Worm (Caenorhabditis elegans) whole organism, L2 larva: ENCODE results near the gene col-40.
"Not testable (repeated sequence)": the region's sequence is repeated elsewhere in the genome, so short reads cannot be mapped to it uniquely, and the experiment has no call there.

Experiments
- C34F6.9 ChIP-seq: fragments of 150-350 bp; optimal IDR thresholded peaks from 2 replicates; lab custom pipeline; 2014; ENCODE audit warnings: missing biosample characterization, missing genetic modification characterization
- F13H6.1 ChIP-seq: sonication (generic microtip); optimal IDR thresholded peaks from 2 replicates; lab custom pipeline; 2016; ENCODE audit warnings: missing genetic modification characterization, missing compliant biosample characterization
- Y55F3AM.14 ChIP-seq: fragments of 200-800 bp; sonication (Bioruptor generic); optimal IDR thresholded peaks from 2 replicates; lab custom pipeline; 2018; ENCODE audit warnings: mild to moderate bottlenecking, missing genetic modification characterization, missing compliant biosample characterization
- alr-1 ChIP-seq: fragments of 150-350 bp; optimal IDR thresholded peaks from 2 replicates; lab custom pipeline; 2014; ENCODE audit warnings: missing biosample characterization, missing genetic modification characterization
- aly-2 ChIP-seq: fragments of 150-350 bp; optimal IDR thresholded peaks from 2 replicates; lab custom pipeline; 2014; ENCODE audit warnings: missing biosample characterization, missing genetic modification characterization
- ceh-16 ChIP-seq: fragments of 150-350 bp; optimal IDR thresholded peaks from 2 replicates; lab custom pipeline; 2014; ENCODE audit warnings: missing biosample characterization, missing genetic modification characterization
- crh-2 ChIP-seq: sonication (generic microtip); optimal IDR thresholded peaks from 2 replicates; lab custom pipeline; 2017; ENCODE audit warnings: missing biosample characterization, missing genetic modification characterization
- dmd-4 ChIP-seq: sonication (generic microtip); optimal IDR thresholded peaks from 2 replicates; lab custom pipeline; 2017; ENCODE audit warnings: missing biosample characterization, missing genetic modification characterization
- egl-27 ChIP-seq: sonication (generic microtip); optimal IDR thresholded peaks from 3 replicates; lab custom pipeline; 2017; ENCODE audit warnings: missing biosample characterization, missing genetic modification reagents, missing genetic modification characterization
- elt-1 ChIP-seq: fragments of 150-350 bp; optimal IDR thresholded peaks from 2 replicates; lab custom pipeline; 2014; ENCODE audit warnings: missing biosample characterization, missing genetic modification characterization
- fos-1 ChIP-seq: fragments of 150-350 bp; optimal IDR thresholded peaks from 2 replicates; lab custom pipeline; 2014; ENCODE audit warnings: missing biosample characterization, missing genetic modification characterization
- gmeb-1 ChIP-seq: fragments of 150-350 bp; optimal IDR thresholded peaks from 2 replicates; lab custom pipeline; 2014; ENCODE audit warnings: missing biosample characterization, missing genetic modification characterization
- lin-11 ChIP-seq: fragments of 150-350 bp; sonication (generic microtip); optimal IDR thresholded peaks from 2 replicates; lab custom pipeline; 2014; ENCODE audit warnings: missing biosample characterization, missing genetic modification characterization, inconsistent platforms, mixed read lengths
- lin-13 ChIP-seq: fragments of 150-350 bp; optimal IDR thresholded peaks from 2 replicates; lab custom pipeline; 2014; ENCODE audit warnings: missing biosample characterization, missing genetic modification reagents, missing genetic modification characterization
- lsy-2 ChIP-seq, 2 experiments: fragments of 150-350 bp in 1 of 2; sonication (generic microtip) in 1 of 2; optimal IDR thresholded peaks; 2 replicates each; lab custom pipeline; 2014 to 2017; ENCODE audit warnings: missing biosample characterization in 2 of 2, missing genetic modification characterization in 2 of 2
- mbf-1 ChIP-seq: sonication (generic microtip); optimal IDR thresholded peaks from 2 replicates; lab custom pipeline; 2017; ENCODE audit warnings: missing biosample characterization, missing genetic modification characterization
- mdl-1 ChIP-seq, 2 experiments: fragments of 150-350 bp in 1 of 2; sonication (generic microtip) in 1 of 2; optimal IDR thresholded peaks; 2 replicates each; lab custom pipeline; 2017; ENCODE audit warnings: missing biosample characterization in 2 of 2, missing genetic modification characterization in 2 of 2
- nhr-10 ChIP-seq: sonication (generic microtip); optimal IDR thresholded peaks from 2 replicates; lab custom pipeline; 2017; ENCODE audit warnings: missing biosample characterization, missing genetic modification characterization
- nhr-11 ChIP-seq: fragments of 150-350 bp; optimal IDR thresholded peaks from 2 replicates; lab custom pipeline; 2014; ENCODE audit warnings: missing biosample characterization, missing genetic modification characterization
- nhr-12 ChIP-seq: fragments of 150-350 bp; optimal IDR thresholded peaks from 2 replicates; lab custom pipeline; 2014; ENCODE audit warnings: missing biosample characterization, missing genetic modification characterization
- nhr-129 ChIP-seq: fragments of 150-350 bp; optimal IDR thresholded peaks from 2 replicates; lab custom pipeline; 2014; ENCODE audit warnings: missing biosample characterization, missing genetic modification characterization
- nhr-21 ChIP-seq: fragments of 150-350 bp; optimal IDR thresholded peaks from 2 replicates; lab custom pipeline; 2014; ENCODE audit warnings: missing biosample characterization, missing genetic modification characterization
- peb-1 ChIP-seq: fragments of 150-350 bp; optimal IDR thresholded peaks from 2 replicates; lab custom pipeline; 2014; ENCODE audit warnings: missing biosample characterization, missing genetic modification characterization
- sem-4 ChIP-seq: fragments of 150-350 bp; optimal IDR thresholded peaks from 2 replicates; lab custom pipeline; 2014; ENCODE audit warnings: missing biosample characterization, missing genetic modification reagents, missing genetic modification characterization
- skn-1 ChIP-seq: sonication (generic microtip); optimal IDR thresholded peaks from 2 replicates; lab custom pipeline; 2017; ENCODE audit warnings: missing biosample characterization, missing genetic modification characterization
- sma-3 ChIP-seq: sonication (generic microtip); optimal IDR thresholded peaks from 2 replicates; lab custom pipeline; 2016; ENCODE audit warnings: missing genetic modification reagents, missing genetic modification characterization, missing compliant biosample characterization
- sma-9 ChIP-seq, 2 experiments: fragments of 150-350 bp in 1 of 2; sonication (generic microtip) in 1 of 2; optimal IDR thresholded peaks; 2 replicates each; lab custom pipeline; 2014 to 2016; ENCODE audit warnings: missing genetic modification characterization in 2 of 2, mild to moderate bottlenecking in 1 of 2, missing biosample characterization in 1 of 2, missing compliant biosample characterization in 1 of 2, missing genetic modification reagents in 1 of 2, moderate library complexity in 1 of 2
- snpc-4 ChIP-seq: fragments of 150-350 bp; optimal IDR thresholded peaks from 2 replicates; lab custom pipeline; 2014; ENCODE audit warnings: missing biosample characterization, missing genetic modification characterization
- unc-39 ChIP-seq: fragments of 150-350 bp; optimal IDR thresholded peaks from 2 replicates; lab custom pipeline; 2014; ENCODE audit warnings: missing biosample characterization, missing genetic modification characterization
- unc-55 ChIP-seq: fragments of 150-350 bp; sonication (generic microtip); optimal IDR thresholded peaks from 3 replicates; lab custom pipeline; 2014; ENCODE audit warnings: missing biosample characterization, missing genetic modification reagents, missing genetic modification characterization
- unc-62 ChIP-seq: fragments of 150-350 bp; optimal IDR thresholded peaks from 2 replicates; lab custom pipeline; 2014; ENCODE audit warnings: missing biosample characterization, missing genetic modification reagents, missing genetic modification characterization
- ztf-1 ChIP-seq: fragments of 200-800 bp; sonication (Bioruptor generic); conservative IDR thresholded peaks from 2 replicates; pipeline ENCODE4 v1.3.6; 2022; ENCODE audit warnings: missing genetic modification characterization, missing compliant biosample characterization

col-40 gene

DNA sequence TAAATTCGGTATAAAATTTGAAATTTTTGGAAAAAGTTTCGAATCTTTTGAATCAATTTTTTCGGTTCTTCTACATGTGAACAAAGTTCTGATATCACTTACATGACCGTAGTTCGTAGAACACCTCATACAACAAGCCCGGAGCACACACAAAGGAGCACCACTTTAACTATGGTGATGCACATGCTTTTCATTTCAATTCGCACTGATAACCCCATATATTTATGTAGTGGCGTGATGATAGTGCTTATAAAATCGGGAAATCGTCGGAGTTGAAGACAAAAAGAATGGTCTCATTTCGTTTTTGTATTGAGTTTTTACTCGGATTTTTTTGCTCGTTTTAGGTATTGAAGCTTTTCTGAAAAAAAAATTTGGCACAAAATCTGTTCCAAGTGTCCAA, 33.9 kb upstream of the col-40 start, which contains the start of gene W09B6.4:
Gene W09B6.4 (minus strand): TSS at position 151 of the 400 bp plus-strand sequence.
- TF ChIP-seq mdl-1 (tag; optimal IDR thresholded peaks at IDR 0.05; lab: Kevin White, UChicago) (peak in 1 of 2 experiments; percentile 1), lin-13 (GFP tag; lab: Kevin White, UChicago) (no peak), nhr-12 (no peak), nhr-21 (tag; lab: Kevin White, UChicago) (no peak), nhr-10 (tag; lab: Kevin White, UChicago) (no peak), lin-11 (tag; lab: Kevin White, UChicago) (no peak), skn-1 (tag; lab: Kevin White, UChicago) (peak; percentile 29), sma-9 (GFP tag; optimal IDR thresholded peaks at IDR 0.05; lab: Kevin White, UChicago) (no peak), sma-9 (tag; optimal IDR thresholded peaks at IDR 0.05; lab: Kevin White, UChicago) (no peak), unc-39 (tag; lab: Kevin White, UChicago) (no peak), nhr-129 (tag; lab: Kevin White, UChicago) (no peak), fos-1 (tag; lab: Kevin White, UChicago) (peak; percentile 18)

ce11 chrII:1138618-1139017, 31.9 kb upstream of the col-40 start:
- TF ChIP-seq crh-2 (peak; percentile 4), elt-1 (tag; lab: Kevin White, UChicago) (no peak), fos-1 (tag; lab: Kevin White, UChicago) (peak; percentile 60), C34F6.9 (tag; lab: Kevin White, UChicago) (no peak), sma-9 (GFP tag; optimal IDR thresholded peaks at IDR 0.05; lab: Kevin White, UChicago) (peak; percentile 42), sma-9 (tag; optimal IDR thresholded peaks at IDR 0.05; lab: Kevin White, UChicago) (no peak)

DNA sequence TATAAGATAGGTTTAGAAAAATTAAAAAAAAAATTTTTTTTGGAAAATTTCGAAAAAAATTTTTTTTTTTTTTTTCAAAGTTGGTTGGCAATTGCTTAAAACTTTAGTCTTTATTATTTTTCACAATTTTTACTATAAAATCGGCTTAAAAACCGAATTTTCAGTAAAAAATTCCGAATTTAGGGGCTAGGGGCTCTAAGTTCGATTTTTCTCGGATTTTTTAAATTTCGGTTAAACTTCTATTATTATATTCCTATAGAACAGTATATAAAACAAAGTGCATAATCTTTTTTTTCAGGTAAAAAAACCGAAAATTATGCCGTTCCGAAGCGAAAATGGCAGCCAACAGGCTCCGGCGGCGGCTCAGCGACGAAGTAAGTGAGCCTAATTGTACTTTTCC, 29.7 kb upstream of the col-40 start, which contains the start of gene pod-2:
Gene pod-2 (plus strand): TSS at position 301 of the 400 bp plus-strand sequence.
- TF ChIP-seq aly-2, result no peak
- no peak for TF ChIP-seq Y55F3AM.14
- TF ChIP-seq fos-1 (tag; lab: Kevin White, UChicago), result no peak
- TF ChIP-seq snpc-4 (tag; lab: Kevin White, UChicago), result no peak
- TF ChIP-seq nhr-11 (tag; lab: Kevin White, UChicago), result no peak

DNA sequence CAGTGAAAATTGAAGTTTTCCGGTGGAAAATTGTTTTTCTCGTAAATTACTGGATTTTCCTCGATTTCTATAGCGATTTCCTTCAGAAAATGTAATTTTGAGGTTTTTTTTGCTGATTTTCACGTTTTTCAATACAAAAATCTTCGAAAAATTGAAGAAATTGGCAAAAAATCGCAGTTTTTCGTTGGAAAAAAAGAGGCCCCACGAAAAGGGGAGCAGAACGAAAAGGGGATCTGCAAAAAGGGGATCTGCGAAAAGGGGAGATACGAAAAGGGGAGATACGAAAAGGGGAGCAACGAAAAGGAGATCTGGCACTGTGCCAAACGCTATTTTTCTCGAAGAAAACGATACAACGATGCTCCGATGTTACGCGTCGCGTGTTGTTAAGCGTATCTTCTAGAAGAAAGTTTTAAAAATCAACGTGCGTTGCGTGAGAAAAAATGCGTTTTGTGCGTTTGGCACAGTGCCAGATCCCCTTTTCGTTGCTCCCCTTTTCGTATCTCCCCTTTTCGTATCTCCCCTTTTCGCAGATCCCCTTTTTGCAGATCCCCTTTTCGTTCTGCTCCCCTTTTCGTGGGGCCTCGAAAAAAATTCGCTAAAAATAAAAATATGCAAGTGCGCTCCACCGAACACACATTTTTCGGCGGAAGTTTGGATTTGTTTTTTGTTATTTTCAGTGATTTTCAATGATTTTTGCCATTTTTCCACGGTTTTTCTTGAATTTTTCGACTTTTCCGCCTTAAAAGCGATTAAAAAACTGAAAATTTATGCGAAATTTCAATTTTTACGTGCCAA, 27.7 kb upstream of the col-40 start:
- TF ChIP-seq nhr-21 (tag; lab: Kevin White, UChicago) (peak; percentile 23), C34F6.9 (tag; lab: Kevin White, UChicago) (peak; percentile 20), sma-3 (GFP tag; lab: Kevin White, UChicago) (peak; percentile 74), nhr-129 (tag; lab: Kevin White, UChicago) (peak; percentile 0), lsy-2 (tag; optimal IDR thresholded peaks at IDR 0.05; lab: Kevin White, UChicago) (peak in 1 of 2 experiments; percentile 21), F13H6.1 (tag; lab: Kevin White, UChicago) (peak; percentile 60), lin-13 (GFP tag; lab: Kevin White, UChicago) (peak; percentile 38), unc-55 (peak; percentile 53), gmeb-1 (tag; lab: Kevin White, UChicago) (peak; percentile 71), sma-9 (GFP tag; optimal IDR thresholded peaks at IDR 0.05; lab: Kevin White, UChicago) (peak; percentile 20)
- TF ChIP-seq sma-9 (tag; optimal IDR thresholded peaks at IDR 0.05; lab: Kevin White, UChicago), result not testable (repeated sequence)

DNA sequence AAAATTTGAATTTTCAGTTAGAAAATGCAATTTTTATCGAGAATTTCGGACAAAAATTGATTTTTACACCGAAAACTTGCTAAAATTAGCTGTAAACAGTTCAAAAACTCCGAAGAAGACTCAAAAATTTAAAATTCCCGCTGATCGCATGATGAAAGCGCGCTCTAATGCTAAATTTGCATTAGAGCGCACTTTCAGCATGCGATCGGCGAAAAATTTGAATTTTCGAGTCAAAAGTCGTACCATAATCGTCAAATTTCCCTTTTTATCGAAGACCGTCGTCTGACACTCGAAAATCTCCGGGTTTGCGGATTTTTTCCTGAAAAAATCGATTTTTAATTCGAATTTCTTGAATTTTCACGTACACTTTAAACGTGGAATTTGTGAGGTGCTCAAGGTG, 26.5 kb upstream of the col-40 start:
- TF ChIP-seq peb-1 (tag; lab: Kevin White, UChicago), result no peak
- TF ChIP-seq sem-4 (tag; lab: Kevin White, UChicago), result no peak
- TF ChIP-seq mbf-1 (tag; lab: Kevin White, UChicago), result no peak
- TF ChIP-seq unc-62 (GFP tag; lab: Kevin White, UChicago), result no peak
- no peak for TF ChIP-seq dmd-4
- TF ChIP-seq nhr-129 (tag; lab: Kevin White, UChicago), result no peak

ce11 chrII:1132750-1133149, 26.0 kb upstream of the col-40 start:
- TF ChIP-seq gmeb-1 (tag; lab: Kevin White, UChicago) (no peak), ceh-16 (tag; lab: Kevin White, UChicago) (no peak), lsy-2 (tag; optimal IDR thresholded peaks at IDR 0.05; lab: Kevin White, UChicago) (no peak), alr-1 (tag; lab: Kevin White, UChicago) (no peak), dmd-4 (no peak), ztf-1 (GFP tag; lab: Robert Waterston, UW) (no peak), fos-1 (tag; lab: Kevin White, UChicago) (no peak), egl-27 (tag; lab: Kevin White, UChicago) (no peak), mbf-1 (tag; lab: Kevin White, UChicago) (no peak), skn-1 (tag; lab: Kevin White, UChicago) (no peak), aly-2 (no peak)
- TF ChIP-seq, all 48 proteins: peak for 0
